Fruit fly (Drosophila melanogaster) whole organism, embryonic: Measurements from ENCODE around the gene CG15597.
A peak's percentile ranks its signal among the peaks of the same experiment; 100 is the strongest.

Source experiments
- ATbp ChIP-seq: fragments of 200-800 bp; sonication (Bioruptor generic); optimal IDR thresholded peaks from 2 replicates; lab custom pipeline; 2017; ENCODE audit warnings: missing biosample characterization, mild to moderate bottlenecking, missing genetic modification characterization, missing genetic modification reagents
- Blimp-1 ChIP-seq: fragments of 200-800 bp; sonication (Bioruptor generic); optimal IDR thresholded peaks from 3 replicates; lab custom pipeline; 2018; ENCODE audit warnings: missing biosample characterization, missing genetic modification characterization, mild to moderate bottlenecking, moderate library complexity, missing genetic modification reagents
- CG10147 ChIP-seq: fragments of 200-800 bp; sonication (Bioruptor generic); optimal IDR thresholded peaks from 2 replicates; lab custom pipeline; 2019; ENCODE audit warnings: missing biosample characterization, mild to moderate bottlenecking, missing genetic modification characterization, moderate library complexity
- CG12659 ChIP-seq: fragments of 200-800 bp; sonication (Bioruptor generic); optimal IDR thresholded peaks from 3 replicates; lab custom pipeline; 2017; ENCODE audit warnings: mild to moderate bottlenecking, missing biosample characterization, missing genetic modification reagents, missing genetic modification characterization
- CG16779 ChIP-seq: fragments of 200-800 bp; sonication (Bioruptor generic); IDR thresholded peaks from 2 replicates; pipeline ENCODE4 v1.3.6; 2022; ENCODE audit warnings: missing biosample characterization, missing genetic modification characterization
- CG18619 ChIP-seq: fragments of 200-800 bp; sonication (Bioruptor generic); optimal IDR thresholded peaks from 3 replicates; lab custom pipeline; 2017; ENCODE audit warnings: missing biosample characterization, mild to moderate bottlenecking, missing genetic modification characterization
- CG30020 ChIP-seq: fragments of 200-800 bp; optimal IDR thresholded peaks from 2 replicates; lab custom pipeline; 2019; ENCODE audit warnings: missing biosample characterization, mild to moderate bottlenecking, missing genetic modification characterization, moderate library complexity
- CG31365 ChIP-seq: fragments of 200-800 bp; sonication (Bioruptor generic); optimal IDR thresholded peaks from 2 replicates; lab custom pipeline; 2018; ENCODE audit warnings: missing biosample characterization, mild to moderate bottlenecking, missing genetic modification characterization
- CG3995 ChIP-seq: fragments of 200-800 bp; sonication (Bioruptor generic); optimal IDR thresholded peaks from 3 replicates; lab custom pipeline; 2016; ENCODE audit warnings: missing biosample characterization, missing genetic modification characterization
- CG4854 ChIP-seq: fragments of 200-800 bp; sonication (Bioruptor generic); optimal IDR thresholded peaks from 2 replicates; lab custom pipeline; 2016; ENCODE audit warnings: missing biosample characterization, missing genetic modification characterization, inconsistent platforms
- CG8924 ChIP-seq: fragments of 200-800 bp; optimal IDR thresholded peaks from 3 replicates; lab custom pipeline; 2019; ENCODE audit warnings: missing biosample characterization, mild to moderate bottlenecking, missing genetic modification characterization, moderate library complexity
- CG9932 ChIP-seq: fragments of 200-800 bp; sonication (Bioruptor generic); IDR thresholded peaks from 2 replicates; pipeline ENCODE4 v1.3.6; 2022; ENCODE audit warnings: missing biosample characterization, missing genetic modification characterization
- CTCF ChIP-seq: fragments of 200-800 bp; sonication (Bioruptor generic); optimal IDR thresholded peaks from 2 replicates; lab custom pipeline; 2017; ENCODE audit warnings: missing biosample characterization, mild to moderate bottlenecking, missing genetic modification characterization, moderate library complexity
- D19A ChIP-seq: fragments of 200-800 bp; optimal IDR thresholded peaks from 3 replicates; lab custom pipeline; 2019; ENCODE audit warnings: missing biosample characterization, mild to moderate bottlenecking, missing genetic modification characterization, moderate library complexity
- Dip2 ChIP-seq: fragments of 200-800 bp; sonication (Bioruptor generic); IDR thresholded peaks from 2 replicates; pipeline ENCODE4 v1.3.6; 2022; ENCODE audit warnings: missing biosample characterization, missing genetic modification characterization
- HLH54F ChIP-seq: fragments of 200-800 bp; sonication (Bioruptor generic); optimal IDR thresholded peaks from 3 replicates; lab custom pipeline; 2016; ENCODE audit warnings: missing biosample characterization, missing genetic modification characterization
- Oli ChIP-seq: fragments of 200-800 bp; sonication (Bioruptor generic); optimal IDR thresholded peaks from 2 replicates; lab custom pipeline; 2018; ENCODE audit warnings: missing biosample characterization, mild to moderate bottlenecking, missing genetic modification characterization, moderate library complexity
- Pdp1 ChIP-seq, 2 experiments: fragments of 200-800 bp; sonication (Bioruptor generic); optimal IDR thresholded peaks; 3 replicates each; lab custom pipeline; 2016; ENCODE audit warnings: missing biosample characterization in 2 of 2, missing genetic modification characterization in 2 of 2, mild to moderate bottlenecking in 1 of 2, moderate library complexity in 1 of 2
- Rfx ChIP-seq: fragments of 200-800 bp; sonication (Bioruptor generic); IDR thresholded peaks from 2 replicates; pipeline ENCODE4 v1.3.6; 2022; ENCODE audit warnings: missing biosample characterization, missing genetic modification characterization
- bsh ChIP-seq, 2 experiments: fragments of 200-800 bp; sonication (Bioruptor generic); optimal IDR thresholded peaks; 2 replicates each; lab custom pipeline; 2017 to 2018; ENCODE audit warnings: mild to moderate bottlenecking in 2 of 2, missing biosample characterization in 2 of 2, missing genetic modification characterization in 2 of 2, moderate library complexity in 1 of 2
- cg ChIP-seq: fragments of 200-800 bp; sonication (Bioruptor generic); optimal IDR thresholded peaks from 3 replicates; lab custom pipeline; 2019; ENCODE audit warnings: missing biosample characterization, mild to moderate bottlenecking, missing genetic modification characterization, moderate library complexity
- chinmo ChIP-seq: fragments of 200-800 bp; sonication (Bioruptor generic); IDR thresholded peaks from 4 replicates; pipeline ENCODE4 v1.3.6; 2022; ENCODE audit warnings: missing biosample characterization, missing genetic modification characterization; ENCODE audit not compliant: partially characterized antibody
- cwo ChIP-seq: fragments of 200-800 bp; sonication (Bioruptor generic); optimal IDR thresholded peaks from 3 replicates; lab custom pipeline; 2017; ENCODE audit warnings: missing biosample characterization, missing genetic modification characterization, mild to moderate bottlenecking, moderate library complexity, missing genetic modification reagents
- dmrt11E ChIP-seq: fragments of 200-800 bp; sonication (Bioruptor generic); optimal IDR thresholded peaks from 3 replicates; lab custom pipeline; 2018; ENCODE audit warnings: missing biosample characterization, mild to moderate bottlenecking, missing genetic modification characterization, moderate library complexity
- ken ChIP-seq: fragments of 200-800 bp; sonication (Bioruptor generic); IDR thresholded peaks from 3 replicates; pipeline ENCODE4 v1.3.6; 2022; ENCODE audit warnings: missing biosample characterization, missing genetic modification characterization
- salm ChIP-seq: fragments of 200-800 bp; sonication (Bioruptor generic); optimal IDR thresholded peaks from 2 replicates; lab custom pipeline; 2018; ENCODE audit warnings: missing biosample characterization, mild to moderate bottlenecking, missing genetic modification characterization
- shn ChIP-seq: fragments of 200-800 bp; sonication (Bioruptor generic); optimal IDR thresholded peaks from 3 replicates; lab custom pipeline; 2016; ENCODE audit warnings: missing biosample characterization, missing genetic modification characterization
- sim ChIP-seq: fragments of 200-800 bp; sonication (Bioruptor generic); IDR thresholded peaks from 2 replicates; pipeline ENCODE4 v1.3.6; 2022; ENCODE audit warnings: missing biosample characterization, missing genetic modification characterization
- sima ChIP-seq: fragments of 200-800 bp; sonication (Bioruptor generic); optimal IDR thresholded peaks from 2 replicates; lab custom pipeline; 2016; ENCODE audit warnings: missing biosample characterization, missing genetic modification characterization
- unpg ChIP-seq: fragments of 200-800 bp; sonication (Bioruptor generic); optimal IDR thresholded peaks from 3 replicates; lab custom pipeline; 2018; ENCODE audit warnings: missing biosample characterization, mild to moderate bottlenecking, missing genetic modification characterization, moderate library complexity

The CG15597 gene

dm6 chr3R:6241289-6241688 is 43.7 kb downstream of the CG15597 start (continued):
- TF ChIP-seq CG4854 (GFP tag; lab: Kevin White, UChicago) (no peak), cg (GFP tag; lab: Kevin White, UChicago) (no peak), CG18619 (GFP tag; lab: Kevin White, UChicago) (no peak), Rfx (GFP tag; lab: Robert Waterston, UW) (no peak), Oli (tag; lab: Kevin White, UChicago) (peak; percentile 34), CG8924 (peak; percentile 56), CG12659 (GFP tag; lab: Kevin White, UChicago) (peak; percentile 6), CG31365 (tag; lab: Kevin White, UChicago) (no peak), HLH54F (no peak), sima (GFP tag; lab: Kevin White, UChicago) (no peak), shn (GFP tag; lab: Kevin White, UChicago) (no peak)

- no peak for TF ChIP-seq CG16779 (GFP tag; lab: Robert Waterston, UW)
- TF ChIP-seq chinmo (GFP tag; lab: Robert Waterston, UW) = no peak
- peak; percentile 93 for TF ChIP-seq Blimp-1 (GFP tag; lab: Kevin White, UChicago)
- TF ChIP-seq cwo (GFP tag; lab: Kevin White, UChicago) = no peak
- TF ChIP-seq ATbp (GFP tag; lab: Kevin White, UChicago) = no peak
- no peak for TF ChIP-seq ken
- no peak for TF ChIP-seq sim (GFP tag; lab: Robert Waterston, UW)
- no peak for TF ChIP-seq Dip2
Measured at dm6 chr3R:6240263-6240662, 44.7 kb downstream of the CG15597 start.

dm6 chr3R:6238977-6239376 is 46.0 kb downstream of the CG15597 start:
- TF ChIP-seq CG3995 (GFP tag; lab: Kevin White, UChicago) (peak; percentile 82), CTCF (GFP tag; lab: Kevin White, UChicago) (peak; percentile 46), bsh (GFP tag; optimal IDR thresholded peaks at IDR 0.05; lab: Kevin White, UChicago) (no peak), CG9932 (no peak), D19A (tag; lab: Kevin White, UChicago) (no peak), Pdp1 (GFP tag; optimal IDR thresholded peaks at IDR 0.05; lab: Kevin White, UChicago) (peak in 1 of 2 experiments; percentile 58), salm (no peak), CG30020 (tag; lab: Kevin White, UChicago) (no peak), CG10147 (GFP tag; lab: Kevin White, UChicago) (no peak), dmrt11E (tag; lab: Kevin White, UChicago) (no peak), unpg (GFP tag; lab: Kevin White, UChicago) (no peak)
